Fruit fly (Drosophila melanogaster): ENCODE measurements around the gene MtnB.

Gene MtnB

DNA sequence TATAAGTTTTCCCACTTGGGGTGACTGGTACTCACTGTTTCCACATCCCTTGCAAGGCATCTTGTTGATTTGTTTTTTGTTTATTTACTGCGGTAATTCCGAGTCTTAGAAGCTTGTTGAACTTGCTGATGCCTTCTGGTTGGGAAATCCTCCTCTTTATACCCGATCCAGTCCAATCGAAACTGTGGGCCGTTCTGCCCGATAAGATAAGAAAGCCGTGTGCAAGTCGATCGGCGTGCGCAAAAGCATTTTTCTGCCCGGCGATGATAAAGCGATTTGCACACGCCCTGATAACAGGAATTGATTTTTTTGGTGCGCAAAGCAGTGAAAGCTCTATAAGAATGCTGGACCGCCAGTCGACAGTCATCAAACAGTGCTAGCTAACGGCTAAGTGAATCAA lies 31.0 kb upstream of the MtnB start, which contains the start of the genes MtnE and MtnD:
Gene MtnE, minus strand, starts transcription at position 130 of the 400 bp plus-strand sequence.
Gene MtnD, plus strand, starts transcription at position 388 of the 400 bp plus-strand sequence.
- TF ChIP-seq noc (tag; optimal IDR thresholded peaks at IDR 0.05), result no peak

DNA sequence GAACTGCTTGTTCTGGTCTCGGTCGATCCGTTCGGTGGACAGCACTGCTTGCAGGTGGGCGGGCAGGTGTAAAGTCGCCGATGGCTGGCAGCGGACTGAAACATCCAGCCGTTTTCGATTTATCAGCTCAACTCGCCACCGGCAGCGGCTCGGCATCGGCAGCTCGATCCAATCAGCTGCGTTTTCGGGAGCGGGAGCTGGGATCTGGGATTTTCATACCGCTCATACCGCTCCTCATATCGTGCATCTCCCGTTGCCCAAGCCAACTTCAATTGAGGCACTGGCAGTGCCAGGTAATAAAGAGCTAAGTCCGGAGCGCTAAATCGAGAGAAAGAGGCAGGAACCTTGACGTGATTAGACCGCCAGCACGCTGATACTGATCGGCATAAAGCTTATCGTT lies 8.8 kb upstream of the MtnB start, which contains the start of gene MFS9:
Gene MFS9, minus strand, starts transcription at position 101 of the 400 bp plus-strand sequence.
- TF ChIP-seq noc (tag; optimal IDR thresholded peaks at IDR 0.05), result no peak

dm6 chr3R:20509377-20509776 lies 5.8 kb upstream of the MtnB start:
- TF ChIP-seq noc (tag; optimal IDR thresholded peaks at IDR 0.05), result no peak

dm6 chr3R:20504488-20504887 lies 942 bp upstream of the MtnB start, which contains the start of gene Or92a:
TSS of gene Or92a (plus strand) at chr3R:20504788.
- no peak for TF ChIP-seq noc (tag; optimal IDR thresholded peaks at IDR 0.05)

DNA sequence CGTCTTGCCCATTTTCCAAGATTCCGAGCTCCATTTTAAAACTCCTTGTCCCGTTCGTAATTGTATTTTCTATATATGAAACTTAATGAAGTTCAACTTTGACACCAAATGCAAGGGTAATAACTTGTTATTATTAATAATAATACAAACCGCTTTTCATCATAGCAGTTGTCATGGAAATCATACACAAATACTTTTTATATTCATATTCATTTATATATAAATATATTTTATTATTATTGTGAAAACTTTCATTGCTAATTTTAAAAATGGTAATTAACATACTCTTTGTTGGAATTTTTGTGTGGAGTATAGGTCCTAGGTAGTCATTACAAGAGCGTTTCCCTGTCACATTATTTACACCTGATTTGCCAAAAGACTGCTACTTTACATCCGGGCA lies 1.6 kb downstream of the MtnB start, which contains the start of gene CG46441:
Gene CG46441, minus strand, starts transcription at position 101 of the 400 bp plus-strand sequence.
- no peak for TF ChIP-seq noc (tag; optimal IDR thresholded peaks at IDR 0.05)

dm6 chr3R:20501327-20501726 lies 2.2 kb downstream of the MtnB start, which contains the start of gene Dic2:
TSS of gene Dic2 (minus strand) at chr3R:20501427.
- no peak for TF ChIP-seq noc (tag; optimal IDR thresholded peaks at IDR 0.05)

- no peak for TF ChIP-seq noc (tag; optimal IDR thresholded peaks at IDR 0.05)
These were observed 19.1 kb downstream of the MtnB start, which contains the start of gene Gfrl for dm6 chr3R:20484441-20484840. TSS of gene Gfrl (minus strand) at chr3R:20484588.

DNA sequence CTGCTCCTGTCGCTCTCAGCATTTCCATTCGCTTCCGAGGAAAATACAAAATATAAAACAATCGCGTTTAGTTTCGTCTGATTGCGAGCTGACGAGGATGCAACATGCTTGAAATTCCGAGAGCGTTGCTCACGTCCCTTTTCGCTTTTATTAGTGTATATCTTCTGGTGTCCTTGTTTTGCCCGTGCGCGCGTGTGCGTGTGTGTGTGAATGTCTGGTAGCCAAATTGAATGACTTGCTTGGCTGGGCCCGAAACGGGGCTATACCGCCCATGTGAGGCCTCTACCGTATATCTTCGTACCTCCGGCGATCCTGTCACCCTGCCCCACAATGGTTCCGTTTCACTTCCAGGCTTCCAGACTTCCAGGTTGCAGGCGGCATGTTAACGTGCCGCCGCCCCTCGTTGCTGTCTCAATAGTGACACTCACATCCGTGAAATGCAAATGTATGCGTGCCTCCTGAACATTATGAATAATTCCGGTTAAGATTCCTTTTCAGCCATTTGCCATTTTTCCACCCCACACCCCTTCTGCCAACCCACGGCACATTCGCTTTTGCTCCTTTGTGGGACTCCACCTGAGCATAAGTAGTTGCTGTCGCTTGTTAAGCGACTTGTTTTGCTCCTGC lies 30.7 kb downstream of the MtnB start:
- no peak for TF ChIP-seq noc (tag; optimal IDR thresholded peaks at IDR 0.05)

DNA sequence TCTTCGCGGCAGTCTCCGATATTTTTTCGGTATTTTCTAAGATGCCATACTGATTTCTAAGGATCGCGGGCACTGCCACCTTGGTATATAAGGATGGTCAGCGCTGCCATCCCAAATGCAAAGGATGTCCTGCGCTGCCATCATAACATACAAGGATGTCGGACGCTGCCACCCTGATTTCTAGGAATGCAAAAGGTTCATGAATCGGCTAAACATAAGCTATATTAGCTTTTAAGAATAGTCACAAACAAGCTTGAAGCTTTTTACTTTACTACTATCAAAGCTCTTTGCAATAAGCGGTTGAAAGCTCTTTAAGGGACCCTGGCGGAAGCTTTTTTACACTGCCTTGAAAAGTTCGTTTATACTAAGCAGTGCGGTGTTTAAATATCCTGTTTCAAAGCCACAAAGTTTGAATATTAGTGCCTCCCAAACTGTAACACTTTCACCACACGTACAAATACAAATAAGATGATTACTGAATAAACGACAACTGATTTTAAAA lies 39.2 kb downstream of the MtnB start:
- no peak for TF ChIP-seq noc (tag; optimal IDR thresholded peaks at IDR 0.05)
